Worm (Caenorhabditis elegans) whole organism, L1 larva: Measurements from ENCODE around the gene hbl-1.

Experiments
- efl-1 ChIP-seq, 4 experiments: fragments of 150-350 bp; optimal IDR thresholded peaks in 3 of 4; peaks in 1 of 4; 1 replicate in 1 of 4; 2 replicates in 3 of 4; lab custom pipeline; 2014; ENCODE audit warnings: missing biosample characterization in 2 of 4, missing genetic modification characterization in 2 of 4, missing genetic modification reagents in 2 of 4
- swsn-7 ChIP-seq: sonication (generic microtip); optimal IDR thresholded peaks from 2 replicates; lab custom pipeline; 2016; ENCODE audit warnings: missing genetic modification characterization, missing compliant biosample characterization
- ztf-11 ChIP-seq, 2 experiments: sonication (generic microtip); optimal IDR thresholded peaks; 2 replicates each; lab custom pipeline; 2016 to 2017; ENCODE audit warnings: missing genetic modification characterization in 2 of 2, missing biosample characterization in 1 of 2, missing compliant biosample characterization in 1 of 2

- no peak for TF ChIP-seq swsn-7
- TF ChIP-seq efl-1 (optimal IDR thresholded peaks at IDR 0.05; lab: Kevin White, UChicago) = no peak
- TF ChIP-seq efl-1 (GFP tag; optimal IDR thresholded peaks at IDR 0.05 in 1 of 2; lab: Kevin White, UChicago) = no peak
- no peak for TF ChIP-seq ztf-11 (tag; optimal IDR thresholded peaks at IDR 0.05; lab: Kevin White, UChicago)
Observed at ce11 chrX:5803492-5803891, 18.4 kb upstream of the hbl-1 start.
